Fruit fly (Drosophila melanogaster) S2 (cell line): ENCODE measurements around the gene NELF-B.

ENCODE experiments used
- CG8478 ChIP-seq: fragments of >200 bp; optimal IDR thresholded peaks from 2 replicates; lab custom pipeline; 2018
- CTCF ChIP-seq, 2 experiments: fragments of >200 bp; optimal IDR thresholded peaks; 2 replicates each; lab custom pipeline; 2018

Gene NELF-B

DNA sequence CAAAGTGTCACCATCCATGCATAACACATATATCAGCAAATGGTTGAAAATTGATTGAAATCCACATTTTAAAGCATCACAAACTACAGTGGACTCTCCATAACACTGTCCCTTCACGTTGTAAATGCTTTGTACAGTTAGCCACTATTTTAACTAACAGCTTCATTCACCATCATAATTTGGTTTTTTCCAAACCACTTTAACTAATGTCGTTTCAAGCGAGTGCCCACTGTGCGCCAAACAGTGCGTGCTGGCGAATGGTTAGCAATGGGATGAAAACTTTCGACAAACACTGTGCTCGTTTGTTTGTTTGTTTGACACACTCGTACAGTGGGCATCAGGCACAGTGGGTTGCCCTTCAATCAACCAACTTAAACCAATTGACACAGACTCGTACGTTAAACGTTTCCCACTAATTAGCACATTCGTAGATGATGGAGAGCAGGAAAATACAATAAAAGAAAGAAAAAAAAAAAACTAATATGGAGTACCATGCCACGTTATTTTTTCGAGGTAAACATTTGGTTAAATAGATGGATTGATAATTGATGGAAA, 27.8 kb downstream of the NELF-B start:
- TF ChIP-seq CTCF (optimal IDR thresholded peaks at IDR 0.05; lab: Kevin White, UChicago) (no peak), CG8478 (lab: Kevin White, UChicago) (no peak)

- no peak for TF ChIP-seq CTCF (optimal IDR thresholded peaks at IDR 0.05; lab: Kevin White, UChicago)
- no peak for TF ChIP-seq CG8478 (lab: Kevin White, UChicago)
Measured at dm6 chrX:7699584-7700238, 28.4 kb downstream of the NELF-B start.

- TF ChIP-seq CTCF (optimal IDR thresholded peaks at IDR 0.05; lab: Kevin White, UChicago), result no peak
- no peak for TF ChIP-seq CG8478 (lab: Kevin White, UChicago)
Measured at dm6 chrX:7698000-7698896, 29.9 kb downstream of the NELF-B start.

DNA sequence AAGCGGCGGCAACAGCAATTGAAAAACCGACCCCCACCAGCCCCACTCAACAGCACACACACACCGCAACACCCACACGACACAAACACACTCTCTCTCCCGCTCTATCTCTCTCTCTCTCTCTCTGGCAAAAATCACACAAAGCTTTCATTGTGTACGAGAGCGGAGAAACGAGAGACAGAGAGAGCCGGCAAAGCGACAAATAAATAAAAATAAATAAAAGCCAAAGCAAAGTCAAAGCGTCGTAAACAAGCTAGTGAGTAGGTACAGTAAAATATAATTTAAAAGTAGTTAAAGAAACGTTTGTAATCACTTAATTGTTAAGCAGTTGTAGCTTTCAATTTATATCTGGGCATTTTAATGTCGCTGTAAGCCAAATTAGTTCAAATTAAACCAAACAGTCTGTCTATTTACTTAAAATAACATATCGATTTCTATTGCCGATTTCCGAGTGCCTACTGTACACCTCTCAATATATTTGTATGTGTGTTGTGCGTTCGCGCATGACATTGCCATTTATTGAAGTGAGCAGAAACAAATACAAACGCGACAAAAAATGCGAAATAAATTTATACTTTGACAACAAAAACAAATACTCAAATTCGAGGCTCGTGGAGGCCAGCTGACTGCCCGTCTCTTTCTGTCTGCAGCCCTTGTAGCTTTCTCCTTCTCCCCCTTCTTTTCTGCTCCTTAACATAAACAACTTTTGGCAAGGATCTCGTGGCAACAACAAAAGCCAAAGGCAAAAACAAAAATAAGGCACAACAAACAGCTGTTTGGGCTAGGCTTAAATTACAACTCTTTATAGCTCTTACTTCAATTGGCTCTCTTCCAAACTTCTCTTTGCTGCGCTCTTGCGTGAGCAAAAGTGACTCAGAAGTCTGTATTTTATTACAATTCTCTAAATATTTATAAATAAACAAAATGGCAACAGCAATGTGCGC, 31.2 kb downstream of the NELF-B start:
- TF ChIP-seq CTCF (optimal IDR thresholded peaks at IDR 0.05; lab: Kevin White, UChicago) (no peak), CG8478 (lab: Kevin White, UChicago) (no peak)

dm6 chrX:7696165-7696564, 32.0 kb downstream of the NELF-B start:
- TF ChIP-seq CTCF (optimal IDR thresholded peaks at IDR 0.05; lab: Kevin White, UChicago), result no peak
- no peak for TF ChIP-seq CG8478 (lab: Kevin White, UChicago)

DNA sequence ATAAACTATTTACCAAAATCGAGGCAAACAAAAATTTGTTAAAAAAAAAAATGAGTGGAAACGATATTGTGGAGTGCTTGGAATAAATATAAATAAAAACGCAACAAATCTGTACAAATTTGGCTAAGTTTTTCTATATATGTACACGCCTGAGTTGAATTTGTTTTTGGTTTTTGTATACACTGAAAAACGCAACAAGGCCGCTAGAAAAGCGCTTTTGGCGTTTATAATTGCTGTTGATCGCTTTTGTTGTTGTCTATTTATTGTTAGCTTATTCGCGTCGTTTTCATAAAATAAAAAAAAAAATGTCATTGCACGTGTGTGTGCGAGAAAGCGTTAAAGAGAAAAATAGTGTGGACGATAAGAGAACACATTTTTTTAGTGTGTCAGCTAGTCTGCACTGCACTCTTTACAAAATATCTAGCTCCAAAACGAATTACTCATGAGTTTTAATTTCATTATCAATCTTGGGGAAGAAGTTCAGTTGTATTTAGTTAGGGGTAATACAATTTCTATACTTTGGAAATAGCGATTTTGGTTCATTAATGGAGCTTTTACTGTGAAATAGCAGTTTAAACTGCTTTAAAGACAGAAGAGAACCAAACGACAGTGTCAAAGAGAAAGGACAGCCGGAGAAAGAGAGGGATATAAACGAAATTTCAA, 32.6 kb downstream of the NELF-B start:
- TF ChIP-seq CG8478 (lab: Kevin White, UChicago), result no peak
- no peak for TF ChIP-seq CTCF (optimal IDR thresholded peaks at IDR 0.05; lab: Kevin White, UChicago)

- TF ChIP-seq CG8478 (lab: Kevin White, UChicago), result no peak
- no peak for TF ChIP-seq CTCF (optimal IDR thresholded peaks at IDR 0.05; lab: Kevin White, UChicago)
Measured at dm6 chrX:7694868-7695267, 33.3 kb downstream of the NELF-B start.

DNA sequence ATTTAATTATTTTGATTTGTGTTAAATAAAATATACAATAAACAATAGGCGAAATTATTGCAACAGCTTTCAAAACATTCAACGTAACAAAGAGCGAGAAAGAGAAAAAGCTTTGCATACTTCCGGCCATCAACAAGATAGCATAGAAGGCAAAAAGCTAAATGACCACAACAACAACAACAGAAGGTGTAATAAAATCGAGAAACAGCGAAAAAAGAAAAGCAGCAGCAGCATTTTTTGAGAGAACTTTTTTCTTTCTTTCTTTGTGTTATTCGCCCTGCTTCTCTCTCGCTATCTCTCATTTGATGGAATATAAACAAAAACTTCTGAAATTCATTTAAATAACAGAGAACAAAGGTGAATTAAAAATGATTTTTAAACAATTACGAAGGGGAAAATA, 34.0 kb downstream of the NELF-B start:
- TF ChIP-seq CTCF (optimal IDR thresholded peaks at IDR 0.05; lab: Kevin White, UChicago), result no peak
- no peak for TF ChIP-seq CG8478 (lab: Kevin White, UChicago)

- TF ChIP-seq CTCF (optimal IDR thresholded peaks at IDR 0.05; lab: Kevin White, UChicago) (no peak), CG8478 (lab: Kevin White, UChicago) (no peak)
Measured at dm6 chrX:7693423-7693822, 34.7 kb downstream of the NELF-B start.

- TF ChIP-seq CTCF (optimal IDR thresholded peaks at IDR 0.05; lab: Kevin White, UChicago) (no peak), CG8478 (lab: Kevin White, UChicago) (no peak)
Measured at dm6 chrX:7692740-7693064, 35.5 kb downstream of the NELF-B start.

- no peak for TF ChIP-seq CG8478 (lab: Kevin White, UChicago)
- no peak for TF ChIP-seq CTCF (optimal IDR thresholded peaks at IDR 0.05; lab: Kevin White, UChicago)
Measured at dm6 chrX:7691947-7692739, 36.0 kb downstream of the NELF-B start.

- TF ChIP-seq CTCF (optimal IDR thresholded peaks at IDR 0.05; lab: Kevin White, UChicago), result no peak
- TF ChIP-seq CG8478 (lab: Kevin White, UChicago), result no peak
Measured at dm6 chrX:7691221-7691914, 36.8 kb downstream of the NELF-B start.
